Worm (Caenorhabditis elegans) whole organism, mixed stage, embryonic: ENCODE results near the gene F53C3.6.

Experiments used
- ces-1 ChIP-seq: fragments of 150-350 bp; optimal IDR thresholded peaks from 2 replicates; lab custom pipeline; 2014; ENCODE audit warnings: missing biosample characterization, missing genetic modification reagents, missing genetic modification characterization
- drap-1 ChIP-seq: fragments of 200-800 bp; sonication (Bioruptor generic); optimal IDR thresholded peaks from 3 replicates; lab custom pipeline; 2018; ENCODE audit warnings: mild to moderate bottlenecking, missing genetic modification characterization, missing compliant biosample characterization
- elt-1 ChIP-seq: sonication (generic microtip); optimal IDR thresholded peaks from 2 replicates; lab custom pipeline; 2017; ENCODE audit warnings: missing genetic modification characterization, mild to moderate bottlenecking, missing compliant biosample characterization, antibody characterized with exemption, moderate library complexity, borderline replicate concordance; ENCODE audit not compliant: insufficient read depth
- lsy-2 ChIP-seq: fragments of 150-350 bp; optimal IDR thresholded peaks from 2 replicates; lab custom pipeline; 2014; ENCODE audit warnings: missing biosample characterization, missing genetic modification characterization
- nhr-28 ChIP-seq: fragments of 150-350 bp; optimal IDR thresholded peaks from 2 replicates; lab custom pipeline; 2014; ENCODE audit warnings: missing biosample characterization, missing genetic modification characterization
- nhr-76 ChIP-seq: sonication (generic microtip); optimal IDR thresholded peaks from 2 replicates; lab custom pipeline; 2017; ENCODE audit warnings: missing biosample characterization, missing genetic modification characterization
- sem-2 ChIP-seq: fragments of 200-800 bp; sonication (Bioruptor generic); optimal IDR thresholded peaks from 2 replicates; lab custom pipeline; 2018; ENCODE audit warnings: mild to moderate bottlenecking, missing genetic modification characterization, missing compliant biosample characterization
- sptf-1 ChIP-seq: sonication (generic microtip); optimal IDR thresholded peaks from 2 replicates; lab custom pipeline; 2017; ENCODE audit warnings: mild to moderate bottlenecking, missing genetic modification characterization, moderate library complexity, missing compliant biosample characterization
- unc-39 ChIP-seq: fragments of 150-350 bp; optimal IDR thresholded peaks from 2 replicates; lab custom pipeline; 2014; ENCODE audit warnings: missing biosample characterization, missing genetic modification characterization
- unc-62 ChIP-seq: fragments of 150-350 bp; optimal IDR thresholded peaks from 2 replicates; lab custom pipeline; 2014; ENCODE audit warnings: missing biosample characterization, missing genetic modification reagents, missing genetic modification characterization

ce11 chrII:3869601-3870000, 28.3 kb upstream of the F53C3.6 start, which contains the start of gene oac-10:
- no peak for TF ChIP-seq sptf-1 (tag; lab: Kevin White, UChicago)
- no peak for TF ChIP-seq unc-39 (tag; lab: Kevin White, UChicago)
- no peak for TF ChIP-seq ces-1 (GFP tag; lab: Kevin White, UChicago)
- TF ChIP-seq drap-1: no peak
- TF ChIP-seq elt-1: no peak
- no peak for TF ChIP-seq lsy-2 (tag; lab: Kevin White, UChicago)
- no peak for TF ChIP-seq nhr-76
- TF ChIP-seq sem-2 (GFP tag; lab: Kevin White, UChicago): no peak
- TF ChIP-seq nhr-28 (tag; lab: Kevin White, UChicago): no peak
- no peak for TF ChIP-seq unc-62
